Worm (Caenorhabditis elegans) whole organism, late embryonic: ENCODE measurements around the gene cyp-33C3.

ENCODE experiments used
- ama-1 ChIP-seq: fragments of 150-350 bp; optimal IDR thresholded peaks from 2 replicates; lab custom pipeline; 2014
- ceh-19 ChIP-seq: fragments of 200-800 bp; sonication (Bioruptor generic); optimal IDR thresholded peaks from 2 replicates; lab custom pipeline; 2018; ENCODE audit warnings: mild to moderate bottlenecking, missing genetic modification characterization, missing compliant biosample characterization
- hlh-13 ChIP-seq: fragments of 200-800 bp; sonication (Bioruptor generic); optimal IDR thresholded peaks from 2 replicates; lab custom pipeline; 2018; ENCODE audit warnings: mild to moderate bottlenecking, missing genetic modification characterization, missing compliant biosample characterization

DNA sequence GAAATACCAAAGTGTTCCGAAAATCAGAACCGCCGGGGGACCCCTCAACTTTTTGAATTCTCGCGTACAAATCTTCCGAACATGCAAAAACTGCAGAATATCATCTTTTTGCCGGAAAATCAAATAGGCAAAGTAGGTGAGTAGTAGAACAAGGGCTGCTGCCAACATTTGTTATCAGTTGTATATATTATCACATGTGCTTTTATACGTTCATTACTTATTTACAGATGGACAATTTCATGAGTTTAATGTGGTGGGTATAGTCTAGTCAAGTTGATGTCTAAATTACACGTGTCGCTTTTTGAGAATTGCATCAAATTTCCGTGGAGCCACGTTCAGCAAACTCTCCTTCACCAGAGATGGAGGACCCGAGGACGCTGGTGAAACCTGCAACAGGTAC lies 41.3 kb upstream of the cyp-33C3 start, which contains the start of gene cyp-32B1:
- TF ChIP-seq ama-1 (lab: Kevin White, UChicago) (no peak), hlh-13 (GFP tag; lab: Kevin White, UChicago) (no peak), ceh-19 (no peak)
